Worm (Caenorhabditis elegans) whole organism, early embryonic: ENCODE data around the gene F10G2.1.
"Not testable (repeated sequence)": the region's sequence is repeated elsewhere in the genome, so short reads cannot be mapped to it uniquely, and the experiment has no call there.

Experiments used
- ets-7 ChIP-seq: sonication (generic microtip); optimal IDR thresholded peaks from 2 replicates; lab custom pipeline; 2016; ENCODE audit warnings: missing genotype, missing genetic modification characterization, missing compliant biosample characterization
- hmg-4 ChIP-seq: fragments of 200-800 bp; sonication (Bioruptor generic); optimal IDR thresholded peaks from 2 replicates; lab custom pipeline; 2018; ENCODE audit warnings: mild to moderate bottlenecking, missing genetic modification characterization, missing compliant biosample characterization
- sea-1 ChIP-seq: fragments of 200-800 bp; sonication (Bioruptor generic); conservative IDR thresholded peaks from 2 replicates; pipeline ENCODE4 v1.3.6; 2022; ENCODE audit warnings: missing genetic modification characterization, missing compliant biosample characterization

DNA sequence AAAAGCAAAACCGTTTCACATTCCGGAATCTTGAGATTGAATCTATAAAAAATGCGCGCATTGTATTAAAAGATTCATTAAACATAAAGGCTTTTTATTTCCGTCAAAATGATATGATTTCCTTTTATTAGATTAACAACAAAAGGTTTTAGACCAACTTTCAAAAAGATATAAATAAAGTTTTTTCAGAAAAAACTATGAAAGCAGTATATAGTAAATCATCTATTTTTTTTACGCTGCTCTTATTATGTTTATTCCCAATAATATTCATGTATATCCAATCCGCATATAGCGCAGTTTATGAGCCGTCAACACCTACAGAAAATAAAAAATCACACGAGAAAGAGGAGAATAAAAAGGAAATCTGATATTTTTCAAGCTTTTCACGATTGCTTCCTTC is 27.8 kb upstream of the F10G2.1 start, which contains the start of gene F07G11.2:
- TF ChIP-seq ets-7 (tag; lab: Kevin White, UChicago); hmg-4; sea-1 (GFP tag; lab: Robert Waterston, UW): not testable (repeated sequence)
